Fruit fly (Drosophila melanogaster): ENCODE measurements around the gene ND-13B.

- no peak for TF ChIP-seq Crg-1 (GFP tag; optimal IDR thresholded peaks at IDR 0.05)
- TF ChIP-seq cic (GFP tag; optimal IDR thresholded peaks at IDR 0.05): no peak
- no peak for TF ChIP-seq CG1620 (GFP tag; optimal IDR thresholded peaks at IDR 0.05)
- no peak for TF ChIP-seq CG7101 (tag; optimal IDR thresholded peaks at IDR 0.05)
- no peak for TF ChIP-seq CG5204 (GFP tag; optimal IDR thresholded peaks at IDR 0.05)
- no peak for TF ChIP-seq Clk (GFP tag; optimal IDR thresholded peaks at IDR 0.05)
- no peak for TF ChIP-seq kay (GFP tag; ENCODE audit: borderline replicate concordance)
- no peak for TF ChIP-seq pad (GFP tag; optimal IDR thresholded peaks at IDR 0.05)
- TF ChIP-seq CG14711 (tag; optimal IDR thresholded peaks at IDR 0.05): no peak
Measured at dm6 chr3L:10684492-10684891, 9.4 kb downstream of the ND-13B start.
